Fruit fly (Drosophila melanogaster) whole organism, prepupa: Measurements from ENCODE around the gene dbr.

Experiments
- CG10631 ChIP-seq: fragments of 200-800 bp; sonication (Bioruptor generic); optimal IDR thresholded peaks from 2 replicates; lab custom pipeline; 2016; ENCODE audit warnings: missing biosample characterization, missing genetic modification characterization
- CG10669 ChIP-seq: fragments of 200-800 bp; sonication (Bioruptor generic); optimal IDR thresholded peaks from 3 replicates; lab custom pipeline; 2018; ENCODE audit warnings: missing biosample characterization, mild to moderate bottlenecking, missing genetic modification characterization, moderate library complexity
- CG15336 ChIP-seq: fragments of 200-800 bp; sonication (Bioruptor generic); IDR thresholded peaks from 2 replicates; pipeline ENCODE4 v1.3.6; 2022; ENCODE audit warnings: missing biosample characterization, missing genetic modification characterization
- CG1621 ChIP-seq: fragments of 200-800 bp; sonication (Bioruptor generic); optimal IDR thresholded peaks from 3 replicates; lab custom pipeline; 2018; ENCODE audit warnings: missing biosample characterization, mild to moderate bottlenecking, missing genetic modification characterization
- CG16779 ChIP-seq: fragments of 200-800 bp; sonication (Bioruptor generic); optimal IDR thresholded peaks from 3 replicates; lab custom pipeline; 2017; ENCODE audit warnings: missing biosample characterization, mild to moderate bottlenecking, missing genetic modification characterization
- CG3032 ChIP-seq: fragments of 200-800 bp; optimal IDR thresholded peaks from 2 replicates; lab custom pipeline; 2019; ENCODE audit warnings: missing biosample characterization, mild to moderate bottlenecking, missing genetic modification characterization, moderate library complexity
- CG31627 ChIP-seq: fragments of 200-800 bp; sonication (Bioruptor generic); optimal IDR thresholded peaks from 3 replicates; lab custom pipeline; 2016; ENCODE audit warnings: missing biosample characterization, missing genetic modification characterization
- CG32006 ChIP-seq: fragments of 200-800 bp; sonication (Bioruptor generic); optimal IDR thresholded peaks from 3 replicates; lab custom pipeline; 2017; ENCODE audit warnings: missing biosample characterization, mild to moderate bottlenecking, missing genetic modification characterization
- CG3919 ChIP-seq: fragments of 200-800 bp; sonication (Bioruptor generic); optimal IDR thresholded peaks from 3 replicates; lab custom pipeline; 2016; ENCODE audit warnings: missing biosample characterization, missing genetic modification characterization
- CG4318 ChIP-seq: fragments of 200-800 bp; sonication (Bioruptor generic); optimal IDR thresholded peaks from 3 replicates; lab custom pipeline; 2017; ENCODE audit warnings: missing biosample characterization, mild to moderate bottlenecking, missing genetic modification characterization
- CG6163 ChIP-seq: fragments of 200-800 bp; sonication (Bioruptor generic); IDR thresholded peaks from 3 replicates; pipeline ENCODE4 v1.3.6; 2022; ENCODE audit warnings: missing biosample characterization, missing genetic modification characterization
- CG6854 ChIP-seq: fragments of 200-800 bp; sonication (Bioruptor generic); optimal IDR thresholded peaks from 2 replicates; lab custom pipeline; 2017; ENCODE audit warnings: missing biosample characterization, mild to moderate bottlenecking, missing genetic modification characterization
- CG7368 ChIP-seq: fragments of 200-800 bp; sonication (Bioruptor generic); optimal IDR thresholded peaks from 3 replicates; lab custom pipeline; 2016; ENCODE audit warnings: missing biosample characterization, missing genetic modification characterization
- CG8319 ChIP-seq: fragments of 200-800 bp; sonication (Bioruptor generic); optimal IDR thresholded peaks from 3 replicates; lab custom pipeline; 2016; ENCODE audit warnings: missing biosample characterization, missing genetic modification characterization
- CG8632 ChIP-seq: fragments of 200-800 bp; sonication (Bioruptor generic); optimal IDR thresholded peaks from 3 replicates; lab custom pipeline; 2016; ENCODE audit warnings: missing biosample characterization, missing genetic modification characterization
- CG9139 ChIP-seq: fragments of 200-800 bp; sonication (Bioruptor generic); optimal IDR thresholded peaks from 3 replicates; lab custom pipeline; 2017; ENCODE audit warnings: missing biosample characterization, mild to moderate bottlenecking, missing genetic modification characterization
- Eip75B ChIP-seq: fragments of 200-800 bp; sonication (Bioruptor generic); optimal IDR thresholded peaks from 3 replicates; lab custom pipeline; 2016; ENCODE audit warnings: missing biosample characterization, missing genetic modification characterization
- Eip78C ChIP-seq: fragments of 200-800 bp; sonication (Bioruptor generic); peaks from one replicate; lab custom pipeline; 2016; ENCODE audit warnings: missing biosample characterization, missing genetic modification characterization
- Ets21C ChIP-seq: fragments of 200-800 bp; sonication (Bioruptor generic); optimal IDR thresholded peaks from 3 replicates; lab custom pipeline; 2016; ENCODE audit warnings: missing biosample characterization, missing genetic modification characterization
- Hr4 ChIP-seq: fragments of 200-800 bp; sonication (Bioruptor generic); optimal IDR thresholded peaks from 3 replicates; lab custom pipeline; 2016; ENCODE audit warnings: missing biosample characterization, missing genetic modification characterization
- Met ChIP-seq: fragments of 200-800 bp; sonication (Bioruptor generic); optimal IDR thresholded peaks from 3 replicates; lab custom pipeline; 2016; ENCODE audit warnings: missing biosample characterization, missing genetic modification characterization
- OdsH ChIP-seq: fragments of 200-800 bp; sonication (Bioruptor generic); optimal IDR thresholded peaks from 3 replicates; lab custom pipeline; 2016; ENCODE audit warnings: missing biosample characterization, missing genetic modification characterization
- Sox102F ChIP-seq: fragments of 200-800 bp; sonication (Bioruptor generic); optimal IDR thresholded peaks from 2 replicates; lab custom pipeline; 2016; ENCODE audit warnings: missing biosample characterization, mild to moderate bottlenecking, missing genetic modification characterization
- Sox14 ChIP-seq: fragments of 200-800 bp; sonication (Bioruptor generic); optimal IDR thresholded peaks from 3 replicates; lab custom pipeline; 2016; ENCODE audit warnings: missing biosample characterization, missing genetic modification characterization
- achi ChIP-seq: fragments of 200-800 bp; sonication (Bioruptor generic); optimal IDR thresholded peaks from 3 replicates; lab custom pipeline; 2016; ENCODE audit warnings: missing biosample characterization, missing genetic modification characterization
- acj6 ChIP-seq: fragments of 200-800 bp; sonication (Bioruptor generic); optimal IDR thresholded peaks from 3 replicates; lab custom pipeline; 2016; ENCODE audit warnings: missing biosample characterization, missing genetic modification characterization
- cyc ChIP-seq: fragments of 200-800 bp; sonication (Bioruptor generic); optimal IDR thresholded peaks from 3 replicates; lab custom pipeline; 2016; ENCODE audit warnings: missing biosample characterization, missing genetic modification characterization
- dsx ChIP-seq: fragments of 200-800 bp; optimal IDR thresholded peaks from 3 replicates; lab custom pipeline; 2019; ENCODE audit warnings: missing biosample characterization, mild to moderate bottlenecking, missing genetic modification characterization, moderate library complexity; ENCODE audit not compliant: poor library complexity, severe bottlenecking
- esn ChIP-seq: fragments of 200-800 bp; sonication (Bioruptor generic); optimal IDR thresholded peaks from 2 replicates; lab custom pipeline; 2016; ENCODE audit warnings: missing biosample characterization, mild to moderate bottlenecking, missing genetic modification characterization, moderate library complexity
- fkh ChIP-seq: fragments of 200-800 bp; sonication (Bioruptor generic); optimal IDR thresholded peaks from 3 replicates; lab custom pipeline; 2017; ENCODE audit warnings: missing biosample characterization, mild to moderate bottlenecking, missing genetic modification characterization, moderate library complexity
- lz ChIP-seq: fragments of 200-800 bp; sonication (Bioruptor generic); optimal IDR thresholded peaks from 3 replicates; lab custom pipeline; 2016; ENCODE audit warnings: missing biosample characterization, missing genetic modification characterization
- net ChIP-seq: fragments of 200-800 bp; sonication (Bioruptor generic); optimal IDR thresholded peaks from 3 replicates; lab custom pipeline; 2016; ENCODE audit warnings: missing biosample characterization, missing genetic modification characterization
- pdm3 ChIP-seq: fragments of 200-800 bp; sonication (Bioruptor generic); optimal IDR thresholded peaks from 3 replicates; lab custom pipeline; 2016; ENCODE audit warnings: missing biosample characterization, missing genetic modification characterization
- salr ChIP-seq, 2 experiments: fragments of 200-800 bp; sonication (Bioruptor generic); optimal IDR thresholded peaks; 3 replicates each; lab custom pipeline; 2016 to 2018; ENCODE audit warnings: missing biosample characterization in 2 of 2, missing genetic modification characterization in 2 of 2, mild to moderate bottlenecking in 1 of 2
- ss ChIP-seq, 2 experiments: fragments of 200-800 bp; sonication (Bioruptor generic); optimal IDR thresholded peaks; 2 replicates in 1 of 2; 3 replicates in 1 of 2; lab custom pipeline; 2017 to 2018; ENCODE audit warnings: mild to moderate bottlenecking in 2 of 2, missing biosample characterization in 2 of 2, missing genetic modification characterization in 2 of 2, moderate library complexity in 1 of 2
- svp ChIP-seq: fragments of 200-800 bp; sonication (Bioruptor generic); peaks from one replicate; lab custom pipeline; 2016; ENCODE audit warnings: missing biosample characterization, missing genetic modification characterization
- topi ChIP-seq: fragments of 200-800 bp; sonication (Bioruptor generic); optimal IDR thresholded peaks from 3 replicates; lab custom pipeline; 2016; ENCODE audit warnings: missing biosample characterization, missing genetic modification characterization
- vri ChIP-seq: fragments of 200-800 bp; sonication (Bioruptor generic); optimal IDR thresholded peaks from 3 replicates; lab custom pipeline; 2016; ENCODE audit warnings: missing biosample characterization, mild to moderate bottlenecking, missing genetic modification characterization

dbr gene

dm6 chr2L:71457-71856, 5.2 kb downstream of the dbr start, which contains the start of gene galectin:
galectin (plus strand) TSS chr2L:71757.
- TF ChIP-seq vri (GFP tag; lab: Kevin White, UChicago) (peak; percentile 5), CG9139 (GFP tag; lab: Kevin White, UChicago) (no peak)

DNA sequence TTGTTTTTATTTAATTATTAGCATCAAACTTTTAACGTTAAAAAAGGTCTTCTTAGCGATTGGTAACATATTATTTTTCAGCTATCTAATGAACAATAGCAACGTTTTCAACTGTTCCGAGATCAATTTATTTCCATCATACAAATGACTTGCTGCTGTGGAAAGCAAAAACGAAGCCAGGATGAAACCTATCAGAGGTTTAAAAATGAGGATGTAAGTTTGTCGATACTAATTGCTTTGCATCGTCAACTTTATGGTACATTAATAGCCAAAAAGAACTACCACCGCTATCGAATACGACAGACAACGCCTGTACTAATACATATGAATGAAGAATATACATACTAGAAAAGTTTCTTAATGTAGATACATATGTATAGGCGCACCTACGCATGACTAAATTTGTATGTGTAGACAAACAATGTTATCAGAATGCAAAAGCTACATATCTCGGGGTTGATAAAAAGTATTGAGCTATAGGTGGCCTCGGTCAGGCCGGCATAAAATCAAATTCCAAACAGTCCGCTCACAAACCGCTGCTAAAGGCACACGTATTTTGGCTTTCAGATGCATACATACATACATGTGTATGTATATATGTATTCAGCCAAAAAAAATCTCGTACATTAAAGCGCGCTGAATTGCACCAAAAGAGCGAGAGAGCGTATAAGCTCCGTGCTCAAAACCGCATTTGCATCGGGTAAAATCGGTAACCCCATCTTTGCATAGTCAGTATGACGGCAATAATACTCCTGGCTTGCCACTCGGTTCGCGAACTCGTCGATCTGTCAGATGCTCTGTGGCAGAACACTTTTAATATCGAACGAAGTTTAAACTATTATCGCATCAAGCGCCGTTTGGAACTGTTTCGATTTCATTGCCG, 5.8 kb downstream of the dbr start:
- TF ChIP-seq net (GFP tag; lab: Kevin White, UChicago) (peak; percentile 7), CG1621 (tag; lab: Kevin White, UChicago) (peak; percentile 61), dsx (GFP tag; lab: Kevin White, UChicago) (peak; percentile 67), CG32006 (no peak), fkh (GFP tag; lab: Kevin White, UChicago) (peak; percentile 67), CG8319 (GFP tag; lab: Kevin White, UChicago) (peak; percentile 16), CG7368 (GFP tag; lab: Kevin White, UChicago) (no peak), CG4318 (no peak), Ets21C (no peak), CG10669 (GFP tag; lab: Kevin White, UChicago) (no peak), CG15336 (peak; percentile 17; the same call in 1 of the 2 replicates), Sox14 (no peak), CG8632 (GFP tag; lab: Kevin White, UChicago) (no peak), CG16779 (tag; lab: Kevin White, UChicago) (peak; percentile 22), CG6163 (GFP tag; lab: Robert Waterston, UW) (peak; percentile 13; the same call in 1 of the 3 replicates), vri (GFP tag; lab: Kevin White, UChicago) (peak; percentile 59), CG6854 (GFP tag; lab: Kevin White, UChicago) (peak; percentile 25), CG3032 (tag; lab: Kevin White, UChicago) (no peak), ss (GFP tag; optimal IDR thresholded peaks at IDR 0.05; lab: Kevin White, UChicago) (peak in 1 of 2 experiments; percentile 53), CG3919 (GFP tag; lab: Kevin White, UChicago) (peak; percentile 10)

- peak; percentile 39 for TF ChIP-seq CG31627
- peak; percentile 20 for TF ChIP-seq OdsH
- no peak for TF ChIP-seq vri (GFP tag; lab: Kevin White, UChicago)
- TF ChIP-seq ss (GFP tag; optimal IDR thresholded peaks at IDR 0.05; lab: Kevin White, UChicago), result peak; percentile 3 to 23
- TF ChIP-seq CG15336, result peak; percentile 38; the same call in 1 of the 2 replicates
- TF ChIP-seq Eip78C (GFP tag; lab: Kevin White, UChicago), result peak; percentile 59
- TF ChIP-seq achi (GFP tag; lab: Kevin White, UChicago), result peak; percentile 90
- TF ChIP-seq Sox14, result peak; percentile 25
- peak; percentile 0 for TF ChIP-seq Met
- peak; percentile 69 for TF ChIP-seq svp (GFP tag; lab: Kevin White, UChicago)
- peak; percentile 40 for TF ChIP-seq CG3919 (GFP tag; lab: Kevin White, UChicago)
- TF ChIP-seq CG1621 (tag; lab: Kevin White, UChicago), result no peak
- peak; percentile 35 for TF ChIP-seq cyc (GFP tag; lab: Kevin White, UChicago)
- no peak for TF ChIP-seq CG8632 (GFP tag; lab: Kevin White, UChicago)
- TF ChIP-seq CG10631 (GFP tag; lab: Kevin White, UChicago), result peak; percentile 1
- no peak for TF ChIP-seq acj6 (GFP tag; lab: Kevin White, UChicago)
- TF ChIP-seq topi, result peak; percentile 20
- TF ChIP-seq Hr4 (GFP tag; lab: Kevin White, UChicago), result no peak
- TF ChIP-seq lz (GFP tag; lab: Kevin White, UChicago), result peak; percentile 54
- peak; percentile 14 for TF ChIP-seq esn
- TF ChIP-seq Sox102F (GFP tag; lab: Kevin White, UChicago), result peak; percentile 2
- peak; percentile 41 for TF ChIP-seq CG3032 (tag; lab: Kevin White, UChicago)
- no peak for TF ChIP-seq salr (GFP tag; optimal IDR thresholded peaks at IDR 0.05; lab: Kevin White, UChicago)
- no peak for TF ChIP-seq Eip75B (GFP tag; lab: Kevin White, UChicago)
- no peak for TF ChIP-seq CG6854 (GFP tag; lab: Kevin White, UChicago)
- peak; percentile 20 for TF ChIP-seq net (GFP tag; lab: Kevin White, UChicago)
- peak; percentile 67 for TF ChIP-seq CG6163 (GFP tag; lab: Robert Waterston, UW)
- TF ChIP-seq pdm3 (GFP tag; lab: Kevin White, UChicago), result no peak
These were observed 6.6 kb downstream of the dbr start for dm6 chr2L:72752-73435.
